Fruit fly (Drosophila melanogaster): ENCODE results near the gene CG31407.

CG31407 gene

DNA sequence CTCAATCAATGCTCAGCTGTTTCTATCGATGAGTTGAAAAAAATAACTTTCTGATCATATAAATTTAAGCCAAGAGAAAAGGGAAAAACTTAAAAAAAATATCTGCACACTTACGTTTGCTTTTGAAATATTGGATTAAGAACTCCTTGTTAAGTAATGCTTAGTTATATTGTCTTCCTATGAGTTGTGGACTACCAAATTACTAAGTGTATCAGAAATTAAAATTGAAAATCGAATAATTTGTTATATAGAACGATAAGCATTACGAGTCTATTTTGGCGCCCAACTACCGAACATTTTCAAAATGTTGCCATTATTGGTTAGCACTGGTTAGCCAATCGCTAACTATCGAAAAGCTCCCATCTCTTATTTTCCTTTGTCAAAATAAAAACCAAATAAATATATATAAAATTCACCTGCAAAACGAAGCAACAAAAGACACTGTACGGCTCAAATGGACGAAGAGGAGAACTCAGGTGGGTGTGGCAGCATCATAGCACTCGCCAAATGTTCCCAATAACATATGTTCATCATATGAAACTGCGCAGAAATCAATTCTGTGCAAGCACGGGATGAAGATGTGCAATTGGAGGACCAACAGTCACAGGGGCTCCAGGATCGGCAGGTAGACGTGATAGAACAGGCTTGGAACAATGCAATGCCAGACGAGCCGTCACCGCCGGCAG lies 24.0 kb upstream of the CG31407 start, which contains the start of gene ohgt (continued):
- TF ChIP-seq CG11294 (GFP tag; IDR thresholded peaks at IDR 0.05) (no peak), CG4318 (GFP tag; optimal IDR thresholded peaks at IDR 0.05) (no peak), Ets21C (GFP tag; optimal IDR thresholded peaks at IDR 0.05) (no peak), Smox (GFP tag; optimal IDR thresholded peaks at IDR 0.05) (no peak), CG10631 (GFP tag; optimal IDR thresholded peaks at IDR 0.05) (peak; percentile 31), Ets96B (tag; optimal IDR thresholded peaks at IDR 0.05) (no peak), net (GFP tag; optimal IDR thresholded peaks at IDR 0.05) (no peak), CG10669 (GFP tag; optimal IDR thresholded peaks at IDR 0.05) (peak; percentile 33), CG11902 (GFP tag; optimal IDR thresholded peaks at IDR 0.05) (no peak), Sox14 (GFP tag; optimal IDR thresholded peaks at IDR 0.05) (peak; percentile 73), dsx (GFP tag; optimal IDR thresholded peaks at IDR 0.05; ENCODE audit: poor library complexity, severe bottlenecking) (peak; percentile 21), CG6276 (GFP tag; optimal IDR thresholded peaks at IDR 0.05) (no peak), CG31627 (GFP tag; optimal IDR thresholded peaks at IDR 0.05) (peak; percentile 26), Eip75B (GFP tag; optimal IDR thresholded peaks at IDR 0.05) (no peak), Sox15 (GFP tag; optimal IDR thresholded peaks at IDR 0.05) (no peak), eg (GFP tag; IDR thresholded peaks at IDR 0.05) (no peak), Hr39 (GFP tag; optimal IDR thresholded peaks at IDR 0.05) (peak; percentile 41), CG34406 (GFP tag; optimal IDR thresholded peaks at IDR 0.05) (peak; percentile 33), achi (GFP tag; optimal IDR thresholded peaks at IDR 0.05) (peak; percentile 41), CG8319 (GFP tag; optimal IDR thresholded peaks at IDR 0.05) (no peak), ss (GFP tag; optimal IDR thresholded peaks at IDR 0.05) (no peak), CG32006 (GFP tag; optimal IDR thresholded peaks at IDR 0.05) (no peak), fd59A (GFP tag; optimal IDR thresholded peaks at IDR 0.05) (peak; percentile 3), CG6808 (GFP tag; optimal IDR thresholded peaks at IDR 0.05) (peak; percentile 98), salr (GFP tag; optimal IDR thresholded peaks at IDR 0.05) (no peak), CG7368 (GFP tag; optimal IDR thresholded peaks at IDR 0.05) (no peak), CG3919 (GFP tag; optimal IDR thresholded peaks at IDR 0.05) (no peak), Hr38 (GFP tag; optimal IDR thresholded peaks at IDR 0.05) (no peak)

- no peak for TF ChIP-seq fkh (GFP tag; optimal IDR thresholded peaks at IDR 0.05)
- TF ChIP-seq CG4318 (GFP tag; optimal IDR thresholded peaks at IDR 0.05): no peak
- TF ChIP-seq CG6163 (GFP tag; IDR thresholded peaks at IDR 0.05): no peak
- no peak for TF ChIP-seq OdsH (GFP tag; optimal IDR thresholded peaks at IDR 0.05)
- TF ChIP-seq Blimp-1 (GFP tag; optimal IDR thresholded peaks at IDR 0.05): no peak
- TF ChIP-seq CG16779 (tag; optimal IDR thresholded peaks at IDR 0.05): no peak
- no peak for TF ChIP-seq Hr39 (GFP tag; optimal IDR thresholded peaks at IDR 0.05)
- no peak for TF ChIP-seq eg (GFP tag; IDR thresholded peaks at IDR 0.05)
- TF ChIP-seq Eip78C (GFP tag): no peak
These were observed 23.7 kb upstream of the CG31407 start, which contains the start of gene CG12811 for dm6 chr3R:10048775-10048841. Gene CG12811, minus strand, starts transcription at chr3R:10048797.

- peak; percentile 65 for TF ChIP-seq Hr39 (GFP tag; optimal IDR thresholded peaks at IDR 0.05)
- TF ChIP-seq Sox15 (GFP tag; optimal IDR thresholded peaks at IDR 0.05): peak; percentile 57
- TF ChIP-seq CG1621 (tag; optimal IDR thresholded peaks at IDR 0.05): no peak
- TF ChIP-seq Met (GFP tag; optimal IDR thresholded peaks at IDR 0.05): no peak
- TF ChIP-seq CG6276 (GFP tag; optimal IDR thresholded peaks at IDR 0.05): no peak
- peak; percentile 63 for TF ChIP-seq vri (GFP tag; optimal IDR thresholded peaks at IDR 0.05)
- TF ChIP-seq CG8632 (GFP tag; optimal IDR thresholded peaks at IDR 0.05): peak; percentile 62
- TF ChIP-seq CG32006 (GFP tag; optimal IDR thresholded peaks at IDR 0.05): peak; percentile 87
- peak; percentile 47 for TF ChIP-seq cyc (GFP tag; optimal IDR thresholded peaks at IDR 0.05)
- peak; percentile 31 for TF ChIP-seq CG10631 (GFP tag; optimal IDR thresholded peaks at IDR 0.05)
- peak; percentile 83 for TF ChIP-seq Sox102F (GFP tag; optimal IDR thresholded peaks at IDR 0.05)
- peak in 1 of 2 experiments; percentile 63 for TF ChIP-seq ss (GFP tag; optimal IDR thresholded peaks at IDR 0.05)
- TF ChIP-seq OdsH (GFP tag; optimal IDR thresholded peaks at IDR 0.05): peak; percentile 75
- TF ChIP-seq Ets96B (tag; optimal IDR thresholded peaks at IDR 0.05): peak; percentile 41
- TF ChIP-seq Eip75B (GFP tag; optimal IDR thresholded peaks at IDR 0.05): peak; percentile 59
- peak; percentile 64 for TF ChIP-seq Ets21C (GFP tag; optimal IDR thresholded peaks at IDR 0.05)
- no peak for TF ChIP-seq CG4318 (GFP tag; optimal IDR thresholded peaks at IDR 0.05)
- no peak for TF ChIP-seq CG16779 (tag; optimal IDR thresholded peaks at IDR 0.05)
- peak; percentile 29 for TF ChIP-seq CG7368 (GFP tag; optimal IDR thresholded peaks at IDR 0.05)
- TF ChIP-seq CG15336 (GFP tag; IDR thresholded peaks at IDR 0.05): no peak
- TF ChIP-seq pdm3 (GFP tag; optimal IDR thresholded peaks at IDR 0.05): no peak
- TF ChIP-seq CG11902 (GFP tag; optimal IDR thresholded peaks at IDR 0.05): no peak
- TF ChIP-seq lz (GFP tag; optimal IDR thresholded peaks at IDR 0.05): peak; percentile 75
- TF ChIP-seq CG3919 (GFP tag; optimal IDR thresholded peaks at IDR 0.05): peak; percentile 64
- no peak for TF ChIP-seq fd85E (GFP tag; optimal IDR thresholded peaks at IDR 0.05)
- peak; percentile 69 for TF ChIP-seq acj6 (GFP tag; optimal IDR thresholded peaks at IDR 0.05)
- TF ChIP-seq CG34406 (GFP tag; optimal IDR thresholded peaks at IDR 0.05): peak; percentile 75
These were observed 23.3 kb upstream of the CG31407 start for dm6 chr3R:10048035-10048774.

Data from whole organism, prepupa.